Fruit fly (Drosophila melanogaster) whole organism, embryonic: Measurements from ENCODE around the gene corto.
A peak's percentile ranks its signal among the peaks of the same experiment; 100 is the strongest.

Source experiments
- Antp ChIP-seq: fragments of 200-800 bp; sonication (Bioruptor generic); optimal IDR thresholded peaks from 3 replicates; lab custom pipeline; 2016; ENCODE audit warnings: missing biosample characterization, missing genetic modification characterization
- BEAF-32 ChIP-seq: fragments of 200-800 bp; sonication (Bioruptor generic); optimal IDR thresholded peaks from 3 replicates; lab custom pipeline; 2017; ENCODE audit warnings: missing biosample characterization, missing genetic modification characterization, mild to moderate bottlenecking, moderate library complexity, missing genetic modification reagents
- CG10147 ChIP-seq: fragments of 200-800 bp; sonication (Bioruptor generic); optimal IDR thresholded peaks from 2 replicates; lab custom pipeline; 2019; ENCODE audit warnings: missing biosample characterization, mild to moderate bottlenecking, missing genetic modification characterization, moderate library complexity
- CG10321 ChIP-seq: fragments of 200-800 bp; sonication (Bioruptor generic); IDR thresholded peaks from 2 replicates; pipeline ENCODE4 v1.3.6; 2022; ENCODE audit warnings: missing biosample characterization, missing genetic modification characterization
- CG14441 ChIP-seq: fragments of 200-800 bp; sonication (Bioruptor generic); IDR thresholded peaks from 2 replicates; pipeline ENCODE4 v1.3.6; 2022; ENCODE audit warnings: missing biosample characterization, missing genetic modification characterization
- CG15696 ChIP-seq: fragments of 200-800 bp; sonication (Bioruptor generic); optimal IDR thresholded peaks from 2 replicates; lab custom pipeline; 2019; ENCODE audit warnings: missing biosample characterization, mild to moderate bottlenecking, missing genetic modification characterization, moderate library complexity
- CG1647 ChIP-seq: fragments of 200-800 bp; sonication (Bioruptor generic); optimal IDR thresholded peaks from 3 replicates; lab custom pipeline; 2016; ENCODE audit warnings: missing biosample characterization, missing genetic modification characterization
- CG16779 ChIP-seq: fragments of 200-800 bp; sonication (Bioruptor generic); IDR thresholded peaks from 2 replicates; pipeline ENCODE4 v1.3.6; 2022; ENCODE audit warnings: missing biosample characterization, missing genetic modification characterization
- CG17186 ChIP-seq: fragments of 200-800 bp; sonication (Bioruptor generic); optimal IDR thresholded peaks from 3 replicates; lab custom pipeline; 2017; ENCODE audit warnings: missing biosample characterization, missing genetic modification reagents, missing genetic modification characterization
- CG1832 ChIP-seq: fragments of 200-800 bp; sonication (Bioruptor generic); optimal IDR thresholded peaks from 2 replicates; lab custom pipeline; 2017; ENCODE audit warnings: missing biosample characterization, mild to moderate bottlenecking, missing genetic modification characterization, inconsistent platforms
- CG18476 ChIP-seq: fragments of 200-800 bp; sonication (Bioruptor generic); optimal IDR thresholded peaks from 2 replicates; lab custom pipeline; 2016; ENCODE audit warnings: missing biosample characterization, mild to moderate bottlenecking, missing genetic modification characterization
- CG18599 ChIP-seq: fragments of 200-800 bp; sonication (Bioruptor generic); optimal IDR thresholded peaks from 3 replicates; lab custom pipeline; 2017; ENCODE audit warnings: missing biosample characterization, missing genetic modification characterization, mild to moderate bottlenecking, moderate library complexity, missing genetic modification reagents
- CG31388 ChIP-seq: fragments of 200-800 bp; sonication (Bioruptor generic); optimal IDR thresholded peaks from 2 replicates; lab custom pipeline; 2016; ENCODE audit warnings: missing biosample characterization, missing genetic modification characterization
- CG32532 ChIP-seq: fragments of 200-800 bp; sonication (Bioruptor generic); IDR thresholded peaks from 2 replicates; pipeline ENCODE4 v1.3.6; 2022; ENCODE audit warnings: missing biosample characterization, missing genetic modification characterization
- CG3281 ChIP-seq: fragments of 200-800 bp; sonication (Bioruptor generic); optimal IDR thresholded peaks from 3 replicates; lab custom pipeline; 2017; ENCODE audit warnings: missing biosample characterization, mild to moderate bottlenecking, missing genetic modification characterization
- CG3407 ChIP-seq: fragments of 200-800 bp; sonication (Bioruptor generic); optimal IDR thresholded peaks from 2 replicates; lab custom pipeline; 2018; ENCODE audit warnings: missing biosample characterization, mild to moderate bottlenecking, missing genetic modification characterization
- CG5245 ChIP-seq: fragments of 200-800 bp; sonication (Bioruptor generic); optimal IDR thresholded peaks from 3 replicates; lab custom pipeline; 2016; ENCODE audit warnings: missing biosample characterization, missing genetic modification characterization
- CG7839 ChIP-seq: fragments of 200-800 bp; sonication (Bioruptor generic); optimal IDR thresholded peaks from 3 replicates; lab custom pipeline; 2018; ENCODE audit warnings: missing biosample characterization, mild to moderate bottlenecking, missing genetic modification characterization, moderate library complexity
- CG8281 ChIP-seq: fragments of 200-800 bp; sonication (Bioruptor generic); optimal IDR thresholded peaks from 2 replicates; lab custom pipeline; 2018; ENCODE audit warnings: missing biosample characterization, mild to moderate bottlenecking, missing genetic modification characterization, moderate library complexity
- Chrac-16 ChIP-seq: fragments of 200-800 bp; sonication (Bioruptor generic); optimal IDR thresholded peaks from 3 replicates; lab custom pipeline; 2016; ENCODE audit warnings: missing biosample characterization, missing genetic modification characterization
- Doc3 ChIP-seq: fragments of 200-800 bp; sonication (Bioruptor generic); IDR thresholded peaks from 3 replicates; pipeline ENCODE4 v1.3.6; 2022; ENCODE audit warnings: missing biosample characterization, missing genetic modification characterization; ENCODE audit not compliant: partially characterized antibody
- Dref ChIP-seq: fragments of 200-800 bp; sonication (Bioruptor generic); IDR thresholded peaks from 2 replicates; pipeline ENCODE4 v1.3.6; 2022; ENCODE audit warnings: missing biosample characterization, missing genetic modification characterization
- Gug ChIP-seq: fragments of 200-800 bp; sonication (Bioruptor generic); IDR thresholded peaks from 4 replicates; pipeline ENCODE4 v1.3.6; 2022; ENCODE audit warnings: missing biosample characterization, missing genetic modification characterization
- H15 ChIP-seq: fragments of 200-800 bp; sonication (Bioruptor generic); IDR thresholded peaks from 3 replicates; pipeline ENCODE4 v1.3.6; 2022; ENCODE audit warnings: missing biosample characterization, missing genetic modification characterization
- H2.0 ChIP-seq: fragments of 200-800 bp; sonication (Bioruptor generic); IDR thresholded peaks from 2 replicates; pipeline ENCODE4 v1.3.6; 2022; ENCODE audit warnings: missing biosample characterization, missing genetic modification characterization
- HLH54F ChIP-seq: fragments of 200-800 bp; sonication (Bioruptor generic); optimal IDR thresholded peaks from 3 replicates; lab custom pipeline; 2016; ENCODE audit warnings: missing biosample characterization, missing genetic modification characterization
- Hr3 ChIP-seq: fragments of 200-800 bp; sonication (Bioruptor generic); optimal IDR thresholded peaks from 3 replicates; lab custom pipeline; 2016; ENCODE audit warnings: missing biosample characterization, missing genetic modification characterization
- Med ChIP-seq: fragments of 200-800 bp; sonication (Bioruptor generic); peaks from one replicate; lab custom pipeline; 2016; ENCODE audit warnings: missing biosample characterization, missing genetic modification characterization, mild to moderate bottlenecking, inconsistent platforms, moderate library complexity
- Sox102F ChIP-seq: fragments of 200-800 bp; sonication (Bioruptor generic); optimal IDR thresholded peaks from 2 replicates; lab custom pipeline; 2018; ENCODE audit warnings: missing biosample characterization, mild to moderate bottlenecking, missing genetic modification characterization, moderate library complexity
- Ssrp ChIP-seq: fragments of 200-800 bp; sonication (Bioruptor generic); optimal IDR thresholded peaks from 2 replicates; lab custom pipeline; 2018; ENCODE audit warnings: missing biosample characterization, mild to moderate bottlenecking, missing genetic modification characterization, moderate library complexity
- Trl ChIP-seq, 3 experiments: fragments of >200 bp in 2 of 3; fragments of 200-800 bp in 1 of 3; sonication (Bioruptor generic) in 1 of 3; optimal IDR thresholded peaks; 2 replicates in 1 of 3; 3 replicates in 2 of 3; lab custom pipeline; 2016 to 2017; ENCODE audit warnings: missing biosample characterization in 1 of 3, missing genetic modification characterization in 1 of 3
- ac ChIP-seq: fragments of 200-800 bp; sonication (Bioruptor generic); optimal IDR thresholded peaks from 3 replicates; lab custom pipeline; 2017; ENCODE audit warnings: missing biosample characterization, mild to moderate bottlenecking, missing genetic modification characterization
- ara ChIP-seq: fragments of 200-800 bp; sonication (Bioruptor generic); IDR thresholded peaks from 2 replicates; pipeline ENCODE4 v1.3.6; 2022; ENCODE audit warnings: missing biosample characterization, missing genetic modification characterization
- bowl ChIP-seq: fragments of 200-800 bp; sonication (Bioruptor generic); IDR thresholded peaks from 2 replicates; pipeline ENCODE4 v1.3.6; 2022; ENCODE audit warnings: missing biosample characterization, missing genetic modification characterization
- crc ChIP-seq: fragments of 200-800 bp; sonication (Bioruptor generic); optimal IDR thresholded peaks from 2 replicates; lab custom pipeline; 2016; ENCODE audit warnings: missing biosample characterization, missing genetic modification characterization
- crol ChIP-seq: fragments of 200-800 bp; sonication (Bioruptor generic); IDR thresholded peaks from 2 replicates; pipeline ENCODE4 v1.3.6; 2022; ENCODE audit warnings: missing biosample characterization, missing genetic modification characterization
- grn ChIP-seq: fragments of 200-800 bp; sonication (Bioruptor generic); optimal IDR thresholded peaks from 3 replicates; lab custom pipeline; 2017; ENCODE audit warnings: missing biosample characterization, missing genetic modification characterization
- gsb-n ChIP-seq: fragments of 200-800 bp; sonication (Bioruptor generic); optimal IDR thresholded peaks from 3 replicates; lab custom pipeline; 2018; ENCODE audit warnings: missing biosample characterization, mild to moderate bottlenecking, missing genetic modification characterization
- hkb ChIP-seq, 2 experiments: fragments of 200-800 bp in 1 of 2; fragments of >200 bp in 1 of 2; sonication (Bioruptor generic) in 1 of 2; IDR thresholded peaks in 1 of 2; optimal IDR thresholded peaks in 1 of 2; 2 replicates each; pipeline versions ENCODE4 v1.3.6 to Lab custom; 2017 to 2022; ENCODE audit warnings: missing biosample characterization in 1 of 2, missing genetic modification characterization in 1 of 2
- ken ChIP-seq: fragments of 200-800 bp; sonication (Bioruptor generic); IDR thresholded peaks from 3 replicates; pipeline ENCODE4 v1.3.6; 2022; ENCODE audit warnings: missing biosample characterization, missing genetic modification characterization
- lmd ChIP-seq: fragments of 200-800 bp; sonication (Bioruptor generic); IDR thresholded peaks from 2 replicates; pipeline ENCODE4 v1.3.6; 2022; ENCODE audit warnings: missing biosample characterization, missing genetic modification characterization
- lov ChIP-seq, 2 experiments: fragments of 200-800 bp in 1 of 2; fragments of >200 bp in 1 of 2; sonication (Bioruptor generic) in 1 of 2; IDR thresholded peaks in 1 of 2; optimal IDR thresholded peaks in 1 of 2; 2 replicates in 1 of 2; 3 replicates in 1 of 2; pipeline versions ENCODE4 v1.3.6 to Lab custom; 2017 to 2022; ENCODE audit warnings: missing biosample characterization in 1 of 2, missing genetic modification characterization in 1 of 2
- row ChIP-seq: fragments of 200-800 bp; sonication (Bioruptor generic); IDR thresholded peaks from 3 replicates; pipeline ENCODE4 v1.3.6; 2022; ENCODE audit warnings: missing biosample characterization, missing genetic modification characterization
- so ChIP-seq: fragments of 200-800 bp; sonication (Bioruptor generic); IDR thresholded peaks from 3 replicates; pipeline ENCODE4 v1.3.6; 2022; ENCODE audit warnings: missing biosample characterization, missing genetic modification characterization
- tap ChIP-seq: fragments of 200-800 bp; optimal IDR thresholded peaks from 3 replicates; lab custom pipeline; 2019; ENCODE audit warnings: missing biosample characterization, mild to moderate bottlenecking, missing genetic modification characterization, moderate library complexity
- unc-4 ChIP-seq: fragments of 200-800 bp; sonication (Bioruptor generic); IDR thresholded peaks from 2 replicates; pipeline ENCODE4 v1.3.6; 2022; ENCODE audit warnings: missing biosample characterization, missing genetic modification characterization; ENCODE audit not compliant: partially characterized antibody
- unpg ChIP-seq: fragments of 200-800 bp; sonication (Bioruptor generic); optimal IDR thresholded peaks from 3 replicates; lab custom pipeline; 2018; ENCODE audit warnings: missing biosample characterization, mild to moderate bottlenecking, missing genetic modification characterization, moderate library complexity

The corto gene

DNA sequence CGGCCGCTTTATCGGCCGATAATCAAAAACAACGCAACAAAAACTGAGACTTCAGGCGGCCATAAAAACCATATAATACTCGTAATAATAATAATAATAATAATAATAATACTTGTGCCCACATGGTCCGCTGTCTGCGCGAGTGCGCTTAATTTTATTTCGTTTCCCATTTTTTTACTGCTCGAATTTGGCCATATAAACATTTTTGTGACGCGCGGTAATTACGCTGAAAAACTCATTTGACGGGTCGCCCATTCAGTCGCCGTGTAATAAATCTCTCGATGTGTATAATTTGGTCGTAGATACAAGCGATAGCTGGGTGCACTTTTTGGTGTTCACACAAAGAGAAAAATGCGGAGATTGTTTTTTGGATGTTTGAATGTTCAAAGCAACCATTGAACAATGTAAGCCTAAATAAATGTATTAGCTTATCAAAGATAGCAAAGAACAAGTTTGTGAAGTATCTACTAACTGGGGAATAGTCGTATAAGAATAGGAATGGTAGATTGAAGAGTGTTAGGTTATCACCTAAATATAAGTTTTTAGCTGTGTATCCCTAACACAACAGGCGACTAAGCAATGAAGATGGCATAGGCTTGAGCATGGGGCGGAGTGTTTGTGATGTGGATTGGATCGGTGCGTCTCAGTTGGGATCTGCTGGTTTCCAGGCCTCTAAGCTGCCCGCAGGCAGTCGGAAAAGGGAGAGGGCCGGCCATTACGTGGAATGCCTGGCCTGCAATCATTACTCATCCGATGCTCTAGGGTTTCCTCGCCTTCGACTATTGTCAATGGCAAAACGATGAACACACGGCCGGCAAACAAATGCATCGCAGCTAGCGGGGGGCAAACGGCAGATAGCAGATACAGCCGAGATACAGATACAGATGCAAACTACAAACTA lies 10.7 kb downstream of the corto start (continued):
- TF ChIP-seq CG31388 (GFP tag; lab: Kevin White, UChicago) (no peak), Med (GFP tag; lab: Kevin White, UChicago) (peak; percentile 85), CG14441 (GFP tag; lab: Robert Waterston, UW) (peak; percentile 16; the same call in 1 of the 2 replicates), H15 (GFP tag; lab: Robert Waterston, UW) (no peak), lov (optimal IDR thresholded peaks at IDR 0.05; lab: Kevin White, UChicago) (no peak), lov (GFP tag; IDR thresholded peaks at IDR 0.05; lab: Robert Waterston, UW) (0 out of 3 replicates have a peak, but pooled peaks have one; percentile 12), CG17186 (GFP tag; lab: Kevin White, UChicago) (peak; percentile 10), bowl (no peak), Doc3 (GFP tag; lab: Robert Waterston, UW) (no peak), H2.0 (GFP tag; lab: Robert Waterston, UW) (no peak), Dref (GFP tag; lab: Robert Waterston, UW) (no peak), HLH54F (GFP tag; lab: Kevin White, UChicago) (no peak), Antp (peak; percentile 71), grn (GFP tag; lab: Kevin White, UChicago) (peak; percentile 11), gsb-n (tag; lab: Kevin White, UChicago) (peak; percentile 71), row (peak; percentile 57), Sox102F (peak; percentile 63), CG10147 (GFP tag; lab: Kevin White, UChicago) (peak; percentile 28), CG8281 (no peak), so (peak; percentile 26; the same call in 1 of the 3 replicates), CG15696 (tag; lab: Kevin White, UChicago) (peak; percentile 28), CG1832 (GFP tag; lab: Kevin White, UChicago) (no peak), Gug (GFP tag; lab: Robert Waterston, UW) (no peak), ac (peak; percentile 49), ken (GFP tag; lab: Robert Waterston, UW) (peak; percentile 53; the same call in 1 of the 3 replicates), hkb (optimal IDR thresholded peaks at IDR 0.05; lab: Kevin White, UChicago) (no peak), hkb (GFP tag; IDR thresholded peaks at IDR 0.05; lab: Robert Waterston, UW) (peak; percentile 32), CG18476 (GFP tag; lab: Kevin White, UChicago) (peak; percentile 12), crc (GFP tag; lab: Kevin White, UChicago) (no peak), unpg (GFP tag; lab: Kevin White, UChicago) (peak; percentile 74), Chrac-16 (GFP tag; lab: Kevin White, UChicago) (peak; percentile 10), CG3407 (GFP tag; lab: Kevin White, UChicago) (peak; percentile 32), CG3281 (GFP tag; lab: Kevin White, UChicago) (peak; percentile 8), CG7839 (tag; lab: Kevin White, UChicago) (peak; percentile 57), BEAF-32 (GFP tag; lab: Kevin White, UChicago) (no peak), CG1647 (GFP tag; lab: Kevin White, UChicago) (peak; percentile 31), ara (GFP tag; lab: Robert Waterston, UW) (peak; percentile 62; the same call in 1 of the 2 replicates), CG16779 (no peak), CG18599 (GFP tag; lab: Kevin White, UChicago) (peak; percentile 42), CG10321 (GFP tag; lab: Robert Waterston, UW) (no peak), tap (peak; percentile 26), unc-4 (GFP tag; lab: Robert Waterston, UW) (no peak), CG5245 (no peak), Hr3 (GFP tag; lab: Kevin White, UChicago) (peak; percentile 21), crol (GFP tag; lab: Robert Waterston, UW) (peak; percentile 60; the same call in 1 of the 2 replicates), lmd (GFP tag; lab: Robert Waterston, UW) (peak; percentile 41; the same call in 1 of the 2 replicates), Ssrp (tag; lab: Kevin White, UChicago) (peak; percentile 54), CG32532 (0 out of 2 replicates have a peak, but pooled peaks have one; percentile 33), Trl (optimal IDR thresholded peaks at IDR 0.05; lab: Kevin White, UChicago) (no peak), Trl (GFP tag; optimal IDR thresholded peaks at IDR 0.05; lab: Kevin White, UChicago) (peak; percentile 59)
